Worm (Caenorhabditis elegans) whole organism, L3 larva: ENCODE measurements around the gene fbxb-46.
"Not testable (repeated sequence)": the region's sequence is repeated elsewhere in the genome, so short reads cannot be mapped to it uniquely, and the experiment has no call there.

ENCODE experiments used
- ZK546.5 ChIP-seq: sonication (generic microtip); optimal IDR thresholded peaks from 2 replicates; lab custom pipeline; 2017; ENCODE audit warnings: missing biosample characterization, missing genetic modification characterization
- aly-2 ChIP-seq: fragments of 150-350 bp; optimal IDR thresholded peaks from 2 replicates; lab custom pipeline; 2014; ENCODE audit warnings: missing biosample characterization, missing genetic modification characterization
- ceh-16 ChIP-seq: sonication (generic microtip); optimal IDR thresholded peaks from 2 replicates; lab custom pipeline; 2017; ENCODE audit warnings: missing biosample characterization, missing genetic modification characterization
- ceh-28 ChIP-seq: fragments of 150-350 bp; optimal IDR thresholded peaks from 2 replicates; lab custom pipeline; 2014; ENCODE audit warnings: missing biosample characterization, missing genetic modification reagents, missing genetic modification characterization
- ceh-9 ChIP-seq: sonication (generic microtip); optimal IDR thresholded peaks from 2 replicates; lab custom pipeline; 2018; ENCODE audit warnings: missing biosample characterization, missing genetic modification characterization
- daf-12 ChIP-seq: fragments of 150-350 bp; optimal IDR thresholded peaks from 2 replicates; lab custom pipeline; 2014; ENCODE audit warnings: missing biosample characterization, missing genetic modification reagents, missing genetic modification characterization
- egl-27 ChIP-seq: sonication (generic microtip); optimal IDR thresholded peaks from 4 replicates; lab custom pipeline; 2017; ENCODE audit warnings: missing biosample characterization, missing genetic modification reagents, missing genetic modification characterization
- elt-1 ChIP-seq: fragments of 150-350 bp; optimal IDR thresholded peaks from 2 replicates; lab custom pipeline; 2014; ENCODE audit warnings: missing biosample characterization, missing genetic modification characterization
- elt-2 ChIP-seq: sonication (generic microtip); optimal IDR thresholded peaks from 2 replicates; lab custom pipeline; 2016; ENCODE audit warnings: missing genetic modification reagents, mild to moderate bottlenecking, missing genetic modification characterization, missing compliant biosample characterization
- elt-3 ChIP-seq, 3 experiments: fragments of 150-350 bp in 1 of 3; sonication (generic microtip) in 2 of 3; optimal IDR thresholded peaks; 2 replicates in 2 of 3; 4 replicates in 1 of 3; lab custom pipeline; 2014 to 2017; ENCODE audit warnings: missing biosample characterization in 3 of 3, missing genetic modification characterization in 3 of 3
- eor-1 ChIP-seq, 2 experiments: fragments of 150-350 bp; optimal IDR thresholded peaks; 2 replicates each; lab custom pipeline; 2014 to 2018; ENCODE audit warnings: missing biosample characterization in 2 of 2, missing genetic modification characterization in 2 of 2
- fkh-2 ChIP-seq: fragments of 150-350 bp; optimal IDR thresholded peaks from 2 replicates; lab custom pipeline; 2014; ENCODE audit warnings: missing biosample characterization, missing genetic modification reagents, missing genetic modification characterization
- hmg-11 ChIP-seq: sonication (generic microtip); optimal IDR thresholded peaks from 2 replicates; lab custom pipeline; 2016; ENCODE audit warnings: missing genetic modification characterization, missing compliant biosample characterization
- lin-15B ChIP-seq: fragments of 150-350 bp; optimal IDR thresholded peaks from 2 replicates; lab custom pipeline; 2014; ENCODE audit warnings: missing biosample characterization, missing genetic modification characterization
- mml-1 ChIP-seq: fragments of 150-350 bp; sonication (generic microtip); optimal IDR thresholded peaks from 3 replicates; lab custom pipeline; 2014; ENCODE audit warnings: missing biosample characterization, missing genetic modification characterization
- nfya-1 ChIP-seq: sonication (generic microtip); optimal IDR thresholded peaks from 2 replicates; lab custom pipeline; 2017; ENCODE audit warnings: missing genetic modification characterization, mild to moderate bottlenecking, missing compliant biosample characterization, antibody characterized with exemption, moderate library complexity; ENCODE audit not compliant: insufficient read depth
- nhr-11 ChIP-seq: fragments of 150-350 bp; optimal IDR thresholded peaks from 2 replicates; lab custom pipeline; 2014; ENCODE audit warnings: missing biosample characterization, missing genetic modification characterization
- nhr-237 ChIP-seq: fragments of 150-350 bp; optimal IDR thresholded peaks from 2 replicates; lab custom pipeline; 2014; ENCODE audit warnings: missing biosample characterization, missing genetic modification characterization
- nhr-43 ChIP-seq: sonication (generic microtip); optimal IDR thresholded peaks from 2 replicates; lab custom pipeline; 2016; ENCODE audit warnings: mild to moderate bottlenecking, missing genetic modification characterization, missing compliant biosample characterization; ENCODE audit not compliant: poor library complexity, severe bottlenecking
- nhr-67 ChIP-seq: fragments of 150-350 bp; optimal IDR thresholded peaks from 2 replicates; lab custom pipeline; 2014; ENCODE audit warnings: missing biosample characterization, missing genetic modification characterization
- nhr-77 ChIP-seq: fragments of 150-350 bp; optimal IDR thresholded peaks from 2 replicates; lab custom pipeline; 2014; ENCODE audit warnings: missing biosample characterization, missing genetic modification characterization
- pha-4 ChIP-seq: fragments of 150-350 bp; optimal IDR thresholded peaks from 2 replicates; lab custom pipeline; 2014; ENCODE audit warnings: missing biosample characterization, missing genetic modification reagents, missing genetic modification characterization
- sea-2 ChIP-seq: fragments of 150-350 bp; sonication (generic microtip); optimal IDR thresholded peaks from 4 replicates; lab custom pipeline; 2014; ENCODE audit warnings: missing biosample characterization, missing genetic modification reagents, missing genetic modification characterization
- skn-1 ChIP-seq: fragments of 150-350 bp; optimal IDR thresholded peaks from 2 replicates; lab custom pipeline; 2014; ENCODE audit warnings: missing biosample characterization, missing genetic modification characterization
- tbx-2 ChIP-seq: sonication (generic microtip); optimal IDR thresholded peaks from 2 replicates; lab custom pipeline; 2016; ENCODE audit warnings: mild to moderate bottlenecking, missing genetic modification characterization, missing compliant biosample characterization
- unc-62 ChIP-seq: fragments of 150-350 bp; sonication (generic microtip); optimal IDR thresholded peaks from 4 replicates; lab custom pipeline; 2014; ENCODE audit warnings: missing biosample characterization, missing genetic modification reagents, missing genetic modification characterization
- zag-1 ChIP-seq: fragments of 150-350 bp; optimal IDR thresholded peaks from 2 replicates; lab custom pipeline; 2014; ENCODE audit warnings: missing biosample characterization, missing genetic modification characterization
- ztf-11 ChIP-seq: fragments of 150-350 bp; optimal IDR thresholded peaks from 2 replicates; lab custom pipeline; 2014; ENCODE audit warnings: missing biosample characterization, missing genetic modification characterization
- ztf-4 ChIP-seq: fragments of 150-350 bp; optimal IDR thresholded peaks from 2 replicates; lab custom pipeline; 2014; ENCODE audit warnings: missing biosample characterization, missing genetic modification characterization

The fbxb-46 gene

DNA sequence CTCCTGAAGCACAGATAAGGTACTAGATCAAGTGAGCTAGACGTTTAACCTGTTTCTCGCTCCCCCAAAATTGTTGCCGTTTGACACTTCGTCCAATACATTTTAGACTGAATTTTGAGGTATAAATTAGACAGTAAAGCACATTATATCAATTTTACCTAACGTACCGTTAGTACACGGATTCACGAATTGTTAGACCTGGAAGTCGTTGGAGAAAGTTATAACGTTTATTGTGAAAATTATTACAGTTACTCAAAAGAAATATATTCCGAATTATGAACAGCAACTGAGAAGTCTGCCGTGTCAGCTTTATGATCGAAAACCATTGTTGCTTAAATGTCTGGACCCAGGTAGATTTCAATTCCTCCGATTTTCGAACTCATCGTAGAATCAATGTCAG lies 10.1 kb downstream of the fbxb-46 start:
- no peak for TF ChIP-seq nhr-67 (tag; lab: Kevin White, UChicago)
- TF ChIP-seq eor-1 (tag; optimal IDR thresholded peaks at IDR 0.05; lab: Kevin White, UChicago) = no peak
- TF ChIP-seq nfya-1 (tag; lab: Kevin White, UChicago) = no peak
- no peak for TF ChIP-seq unc-62 (GFP tag; lab: Kevin White, UChicago)
- TF ChIP-seq elt-3 (tag; optimal IDR thresholded peaks at IDR 0.05; lab: Kevin White, UChicago) = no peak
- no peak for TF ChIP-seq ceh-28 (tag; lab: Kevin White, UChicago)
- no peak for TF ChIP-seq fkh-2 (tag; lab: Kevin White, UChicago)
- TF ChIP-seq hmg-11 (tag; lab: Kevin White, UChicago) = no peak
- no peak for TF ChIP-seq pha-4 (tag; lab: Kevin White, UChicago)
- TF ChIP-seq nhr-77 (tag; lab: Kevin White, UChicago) = no peak
- no peak for TF ChIP-seq daf-12 (tag; lab: Kevin White, UChicago)
- no peak for TF ChIP-seq mml-1 (tag; lab: Kevin White, UChicago)
- no peak for TF ChIP-seq tbx-2 (tag; lab: Kevin White, UChicago)
- TF ChIP-seq ztf-11 = no peak
- TF ChIP-seq, all 47 proteins: peak for 0

DNA sequence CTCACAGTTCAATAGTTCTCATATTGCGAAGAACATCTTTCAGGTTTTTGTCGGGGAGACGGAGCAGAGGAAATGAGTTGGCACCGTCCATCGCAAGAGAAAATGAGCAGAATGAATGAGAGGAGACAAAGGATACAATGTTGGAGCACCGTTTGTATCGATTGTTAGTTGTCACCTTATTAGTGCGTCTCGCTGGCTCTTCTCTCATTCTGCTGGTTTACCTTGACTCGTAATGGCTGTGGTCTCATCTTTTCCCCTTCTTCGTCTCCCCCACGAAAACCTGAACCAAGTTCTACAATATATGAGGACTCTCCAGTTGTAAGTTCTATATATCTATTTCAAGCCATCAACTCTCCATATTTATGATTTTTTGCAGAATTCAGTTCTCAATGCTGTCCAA lies 14.7 kb downstream of the fbxb-46 start, which contains the start of the genes fbxb-54 and fbxb-50:
fbxb-54 (minus strand) TSS at position 101 of the 400 bp plus-strand sequence.
fbxb-50 (plus strand) TSS at position 227 of the 400 bp plus-strand sequence.
- not testable (repeated sequence) for TF ChIP-seq egl-27 (tag; lab: Kevin White, UChicago); fkh-2 (tag; lab: Kevin White, UChicago); sea-2

DNA sequence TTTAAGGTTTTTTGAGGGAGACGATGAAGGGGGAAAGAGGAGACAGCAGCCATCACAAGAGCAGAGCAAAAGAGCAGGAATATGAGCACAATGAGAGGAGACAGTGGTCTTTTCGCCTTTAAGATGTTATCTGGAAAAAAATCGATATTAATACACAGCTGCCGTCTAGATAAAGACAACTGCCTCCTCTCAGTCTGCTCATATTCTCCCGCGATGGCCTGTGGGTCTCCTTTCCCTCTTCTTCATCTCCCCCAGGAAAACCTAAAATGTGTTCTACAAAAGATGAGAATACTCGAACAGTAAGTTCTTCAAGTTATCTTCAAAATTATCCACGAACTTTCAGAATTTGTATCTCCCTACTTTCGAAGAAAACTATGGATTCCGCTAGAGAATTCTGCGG lies 20.4 kb downstream of the fbxb-46 start, which contains the start of the genes fbxb-52 and fbxb-51:
fbxb-52 (minus strand) TSS at position 101 of the 400 bp plus-strand sequence.
fbxb-51 (plus strand) TSS at position 212 of the 400 bp plus-strand sequence.
- TF ChIP-seq ztf-4 (tag; lab: Kevin White, UChicago) (no peak), nhr-77 (tag; lab: Kevin White, UChicago) (no peak), skn-1 (tag; lab: Kevin White, UChicago) (no peak)
- TF ChIP-seq, all 47 proteins: peak for 0

DNA sequence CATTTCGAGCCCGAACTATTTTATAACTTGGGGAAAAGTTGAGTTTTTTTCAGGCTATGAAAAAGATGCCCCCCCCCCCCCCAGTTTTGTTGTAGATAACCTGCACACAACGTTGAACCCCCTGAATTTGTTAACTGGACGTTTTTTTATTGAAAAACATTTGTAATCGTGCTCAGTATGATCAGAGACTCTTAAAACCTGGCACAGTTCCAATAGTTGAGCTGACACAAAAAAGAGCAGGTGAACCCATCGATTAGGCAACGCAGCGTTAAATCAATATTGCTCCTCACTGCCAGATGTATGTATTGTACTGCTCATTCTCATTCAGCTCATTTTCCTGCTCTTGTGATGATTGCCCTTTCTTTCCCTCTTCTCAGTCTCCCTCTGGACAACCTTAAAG lies 25.3 kb downstream of the fbxb-46 start, which contains the start of gene K05F6.12:
K05F6.12 (plus strand) TSS at position 301 of the 400 bp plus-strand sequence.
- TF ChIP-seq nhr-237 (tag; lab: Kevin White, UChicago) (no peak), nhr-43 (tag; lab: Kevin White, UChicago) (no peak), ZK546.5 (no peak), ceh-9 (no peak), unc-62 (GFP tag; lab: Kevin White, UChicago) (no peak), elt-1 (no peak), skn-1 (tag; lab: Kevin White, UChicago) (no peak), lin-15B (no peak), ceh-28 (tag; lab: Kevin White, UChicago) (no peak), ceh-16 (tag; lab: Kevin White, UChicago) (no peak), aly-2 (tag; lab: Kevin White, UChicago) (no peak)

DNA sequence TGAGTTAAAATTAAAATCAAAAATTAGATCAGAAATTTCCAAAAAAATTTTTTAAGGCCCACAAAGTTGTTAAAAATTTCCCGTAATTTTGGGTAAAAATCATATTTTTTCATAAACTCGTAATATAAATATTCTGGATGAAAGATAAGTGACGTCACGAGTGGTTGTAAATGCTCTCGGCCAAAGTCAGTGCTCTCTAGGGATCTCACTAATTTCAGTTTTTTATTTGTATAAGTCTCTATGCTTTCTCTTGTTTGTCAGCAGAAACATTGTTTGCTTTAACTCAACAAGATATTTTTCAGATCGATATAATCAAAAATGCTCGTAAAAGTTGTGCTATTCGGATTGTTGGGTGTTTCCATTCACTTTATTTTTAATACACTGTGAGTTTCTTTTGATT lies 27.8 kb downstream of the fbxb-46 start, which contains the start of gene K05F6.4:
K05F6.4 (plus strand) TSS at position 301 of the 400 bp plus-strand sequence.
- not testable (repeated sequence) for TF ChIP-seq elt-2, tbx-2, zag-1 (tag; lab: Kevin White, UChicago)
- TF ChIP-seq, all 47 proteins: peak for 0; not testable (repeated sequence) for 47

DNA sequence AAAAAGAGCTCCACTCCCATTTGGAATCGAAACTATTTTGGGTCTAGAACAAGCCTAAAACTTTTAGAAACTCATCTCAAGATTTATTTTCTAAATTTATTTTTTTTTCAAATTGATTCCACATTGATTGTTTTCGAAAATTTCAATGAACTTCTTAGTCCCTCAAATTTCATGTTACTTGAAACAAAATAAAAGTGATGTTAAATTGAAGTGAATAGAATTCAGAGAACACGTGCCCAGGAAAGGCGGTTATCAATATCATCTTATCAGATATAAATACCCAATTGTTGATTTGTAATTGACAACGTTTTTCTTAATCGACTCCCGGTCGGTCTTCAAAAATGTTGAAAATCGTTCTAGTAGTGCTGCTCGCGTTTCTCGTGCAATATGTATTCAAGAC lies 30.3 kb downstream of the fbxb-46 start, which contains the start of gene poml-4:
poml-4 (plus strand) TSS at position 301 of the 400 bp plus-strand sequence.
- not testable (repeated sequence) for TF ChIP-seq ztf-11, nhr-11, ceh-9
